Fruit fly (Drosophila melanogaster): ENCODE results near the gene Gr93b.

Gr93b gene

dm6 chr3R:21838505-21838956, 5.0 kb downstream of the Gr93b start (continued):
- no peak for TF ChIP-seq CG31365 (tag; optimal IDR thresholded peaks at IDR 0.05)
- TF ChIP-seq trem (tag; optimal IDR thresholded peaks at IDR 0.05): no peak
- peak; percentile 18 for TF ChIP-seq CG16863 (GFP tag; optimal IDR thresholded peaks at IDR 0.05)
- TF ChIP-seq Lhr (GFP tag; optimal IDR thresholded peaks at IDR 0.05): no peak
- TF ChIP-seq Fer1 (GFP tag; optimal IDR thresholded peaks at IDR 0.05): no peak
- no peak for TF ChIP-seq Dfd (GFP tag; optimal IDR thresholded peaks at IDR 0.05)
- TF ChIP-seq psq (GFP tag; optimal IDR thresholded peaks at IDR 0.05): no peak
- no peak for TF ChIP-seq Nf-YA (GFP tag; IDR thresholded peaks at IDR 0.05)
- no peak for TF ChIP-seq HHEX (GFP tag; optimal IDR thresholded peaks at IDR 0.05)
- no peak for TF ChIP-seq YL-1 (GFP tag; optimal IDR thresholded peaks at IDR 0.05)
- no peak for TF ChIP-seq CG4360 (GFP tag; IDR thresholded peaks at IDR 0.05)
- TF ChIP-seq bsh (GFP tag; optimal IDR thresholded peaks at IDR 0.05): peak; percentile 13 to 88
- TF ChIP-seq nom (GFP tag; optimal IDR thresholded peaks at IDR 0.05): peak; percentile 29
- no peak for TF ChIP-seq lmd (GFP tag; IDR thresholded peaks at IDR 0.05)
- TF ChIP-seq Eip74EF (GFP tag; optimal IDR thresholded peaks at IDR 0.05): peak in 1 of 2 experiments; percentile 63
- peak; percentile 3 for TF ChIP-seq shn (GFP tag; optimal IDR thresholded peaks at IDR 0.05)
- no peak for TF ChIP-seq Mad (GFP tag; optimal IDR thresholded peaks at IDR 0.05)
- TF ChIP-seq Nf-YB (GFP tag; optimal IDR thresholded peaks at IDR 0.05): no peak
- no peak for TF ChIP-seq MESR4 (GFP tag; optimal IDR thresholded peaks at IDR 0.05)
- no peak for TF ChIP-seq twi (tag; optimal IDR thresholded peaks at IDR 0.05)
- TF ChIP-seq CG8290 (GFP tag; optimal IDR thresholded peaks at IDR 0.05): no peak
- peak in 1 of 2 experiments; percentile 6 for TF ChIP-seq CG8290 (tag; optimal IDR thresholded peaks at IDR 0.05)
- peak; percentile 15 for TF ChIP-seq CG12391 (tag; optimal IDR thresholded peaks at IDR 0.05)
- no peak for TF ChIP-seq Trl (optimal IDR thresholded peaks at IDR 0.05)
- TF ChIP-seq Trl (GFP tag; optimal IDR thresholded peaks at IDR 0.05): no peak
- peak; percentile 5 for TF ChIP-seq jumu (GFP tag; optimal IDR thresholded peaks at IDR 0.05)
- TF ChIP-seq H2.0 (GFP tag; IDR thresholded peaks at IDR 0.05): no peak
- peak; percentile 7 for TF ChIP-seq Blimp-1 (GFP tag; optimal IDR thresholded peaks at IDR 0.05)
- peak; percentile 14; the same call in 1 of the 3 replicates for TF ChIP-seq row (GFP tag; IDR thresholded peaks at IDR 0.05)
- no peak for TF ChIP-seq HmgD (GFP tag; optimal IDR thresholded peaks at IDR 0.05)
- TF ChIP-seq sr (GFP tag; IDR thresholded peaks at IDR 0.05): no peak
- TF ChIP-seq slbo (GFP tag; IDR thresholded peaks at IDR 0.05): no peak
- no peak for TF ChIP-seq tna (GFP tag; IDR thresholded peaks at IDR 0.05; ENCODE audit: partially characterized antibody)
- TF ChIP-seq HmgZ (tag; optimal IDR thresholded peaks at IDR 0.05): no peak
- peak; percentile 59 for TF ChIP-seq dmrt99B (tag; optimal IDR thresholded peaks at IDR 0.05)
- TF ChIP-seq Oaz (GFP tag; IDR thresholded peaks at IDR 0.05): no peak
- no peak for TF ChIP-seq scrt (GFP tag; optimal IDR thresholded peaks at IDR 0.05)
- TF ChIP-seq CG3726 (GFP tag; IDR thresholded peaks at IDR 0.05): no peak
- TF ChIP-seq CG12104 (GFP tag; optimal IDR thresholded peaks at IDR 0.05): no peak
- peak; percentile 65 for TF ChIP-seq CG18262 (tag; optimal IDR thresholded peaks at IDR 0.05)
- no peak for TF ChIP-seq CG10565 (GFP tag; optimal IDR thresholded peaks at IDR 0.05)
- no peak for TF ChIP-seq ttk (GFP tag; IDR thresholded peaks at IDR 0.05)
- TF ChIP-seq CG4282 (GFP tag; optimal IDR thresholded peaks at IDR 0.05): no peak
- no peak for TF ChIP-seq hbn (GFP tag; IDR thresholded peaks at IDR 0.05; ENCODE audit: partially characterized antibody)
- peak; percentile 26; the same call in 1 of the 2 replicates for TF ChIP-seq vvl (GFP tag; IDR thresholded peaks at IDR 0.05)
- TF ChIP-seq CG9609 (GFP tag; optimal IDR thresholded peaks at IDR 0.05): peak; percentile 22
- TF ChIP-seq ssp (GFP tag; IDR thresholded peaks at IDR 0.05): no peak
- peak; percentile 45 for TF ChIP-seq CG7839 (tag; optimal IDR thresholded peaks at IDR 0.05)
- TF ChIP-seq ind (GFP tag; optimal IDR thresholded peaks at IDR 0.05): no peak
- TF ChIP-seq peb (GFP tag; IDR thresholded peaks at IDR 0.05): no peak
- TF ChIP-seq CG11560 (tag; IDR thresholded peaks at IDR 0.05): no peak
- TF ChIP-seq CG8944 (GFP tag; optimal IDR thresholded peaks at IDR 0.05): no peak
